Fruit fly (Drosophila melanogaster): Measurements from ENCODE around the gene Spp.

DNA sequence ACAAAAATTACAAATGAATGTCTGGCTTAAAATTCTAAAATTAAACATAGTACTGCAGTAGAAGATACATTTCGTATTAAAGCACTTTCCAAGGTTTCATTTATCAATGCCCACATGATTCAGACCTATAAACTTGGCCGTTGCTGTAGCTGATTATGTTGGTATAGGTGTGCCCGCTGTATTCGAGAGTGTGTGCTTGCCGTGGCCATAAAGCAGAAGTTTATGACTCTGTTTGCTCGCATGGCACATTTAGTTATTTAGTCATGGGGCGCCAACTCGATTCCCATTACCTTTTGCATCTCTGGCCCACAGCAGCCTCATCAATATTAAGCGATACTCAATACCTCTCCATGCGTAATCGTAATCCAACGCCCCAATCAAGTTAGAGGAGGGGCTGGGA is 31.4 kb downstream of the Spp start:
- TF ChIP-seq tj (GFP tag; optimal IDR thresholded peaks at IDR 0.05): no peak
- no peak for TF ChIP-seq pad (GFP tag; optimal IDR thresholded peaks at IDR 0.05)
- TF ChIP-seq CG7045 (GFP tag; optimal IDR thresholded peaks at IDR 0.05): no peak
- TF ChIP-seq ovo (GFP tag; optimal IDR thresholded peaks at IDR 0.05): no peak
- no peak for TF ChIP-seq CG7101 (tag; optimal IDR thresholded peaks at IDR 0.05)
- TF ChIP-seq bab1 (GFP tag; optimal IDR thresholded peaks at IDR 0.05): no peak
- TF ChIP-seq Crg-1 (GFP tag; optimal IDR thresholded peaks at IDR 0.05): no peak
- TF ChIP-seq CG12768 (GFP tag; optimal IDR thresholded peaks at IDR 0.05): no peak
